Worm (Caenorhabditis elegans) whole organism, midembryonic: ENCODE measurements around the gene dpy-2.
A peak's percentile ranks its signal among the peaks of the same experiment; 100 is the strongest.

Source experiments
- T22C8.4 ChIP-seq: fragments of 200-800 bp; sonication (Bioruptor generic); IDR thresholded peaks from 2 replicates; pipeline ENCODE4 v1.3.6; 2022; ENCODE audit warnings: missing genetic modification characterization, missing compliant biosample characterization
- cog-1 ChIP-seq: sonication (generic microtip); optimal IDR thresholded peaks from 2 replicates; lab custom pipeline; 2016; ENCODE audit warnings: missing genetic modification characterization, missing compliant biosample characterization
- flt-1 ChIP-seq: fragments of 200-800 bp; sonication (Bioruptor generic); IDR thresholded peaks from 2 replicates; pipeline ENCODE4 v1.3.6; 2022; ENCODE audit warnings: missing genetic modification characterization, missing compliant biosample characterization
- klf-2 ChIP-seq: fragments of 200-800 bp; sonication (Bioruptor generic); conservative IDR thresholded peaks from 2 replicates; pipeline ENCODE4 v1.3.6; 2022; ENCODE audit warnings: missing genetic modification reagents, missing genetic modification characterization, missing compliant biosample characterization
- med-1 ChIP-seq: sonication (generic microtip); optimal IDR thresholded peaks from 2 replicates; lab custom pipeline; 2017; ENCODE audit warnings: missing genetic modification characterization, mild to moderate bottlenecking, missing compliant biosample characterization, antibody characterized with exemption, missing genetic modification reagents; ENCODE audit not compliant: insufficient read depth
- ref-1 ChIP-seq: fragments of 200-800 bp; sonication (Bioruptor generic); conservative IDR thresholded peaks from 2 replicates; pipeline ENCODE4 v1.3.6; 2022; ENCODE audit warnings: missing genetic modification reagents, missing genetic modification characterization, missing compliant biosample characterization
- tab-1 ChIP-seq: fragments of 200-800 bp; sonication (Bioruptor generic); IDR thresholded peaks from 2 replicates; pipeline ENCODE4 v1.3.6; 2022; ENCODE audit warnings: missing genetic modification characterization, missing compliant biosample characterization
- ztf-23 ChIP-seq: fragments of 200-800 bp; sonication (Bioruptor generic); IDR thresholded peaks from 2 replicates; pipeline ENCODE4 v1.3.6; 2022; ENCODE audit warnings: missing genetic modification reagents, missing genetic modification characterization, missing compliant biosample characterization
- ztf-29 ChIP-seq: fragments of 200-800 bp; sonication (Bioruptor generic); IDR thresholded peaks from 2 replicates; pipeline ENCODE4 v1.3.6; 2022; ENCODE audit warnings: missing genetic modification reagents, missing genetic modification characterization, missing compliant biosample characterization

The dpy-2 gene

DNA sequence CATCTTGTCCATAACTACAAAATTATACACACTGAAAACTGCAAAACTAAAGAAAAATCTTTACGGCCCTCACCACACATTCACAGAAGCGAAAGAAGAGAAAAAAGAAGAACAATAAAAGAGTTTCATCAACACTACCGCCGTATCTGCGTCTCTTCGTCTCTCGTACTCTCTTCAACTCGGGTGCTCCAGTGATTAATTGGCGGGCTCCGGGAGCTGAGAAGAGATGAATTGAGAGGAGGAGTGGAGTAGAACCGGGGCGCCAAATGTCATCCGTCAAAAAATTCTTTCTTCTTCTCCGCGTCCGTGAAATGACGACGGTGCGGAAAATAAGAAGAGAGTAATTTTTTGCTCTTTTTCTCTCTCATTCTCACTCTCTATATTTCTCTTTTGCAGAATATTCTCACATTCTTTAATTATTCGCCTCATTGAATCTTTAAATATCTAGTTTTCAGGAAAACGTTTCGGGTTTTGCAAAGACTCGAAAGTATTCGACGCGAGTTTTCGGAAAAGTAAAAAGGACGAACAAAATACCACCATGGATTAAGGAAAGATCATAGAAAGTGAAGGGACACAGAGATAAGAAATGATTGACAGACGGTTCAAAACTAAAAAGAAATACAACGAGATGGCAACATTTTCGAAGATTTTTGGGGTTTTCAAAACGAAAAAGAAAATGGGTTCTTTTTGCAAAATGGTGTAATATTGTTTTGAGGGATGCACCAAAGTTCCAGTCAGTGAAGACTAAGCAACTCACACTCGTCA, 6.4 kb upstream of the dpy-2 start:
- no peak for TF ChIP-seq ztf-29
- no peak for TF ChIP-seq T22C8.4 (GFP tag; lab: Robert Waterston, UW)
- no peak for TF ChIP-seq flt-1
- TF ChIP-seq tab-1 (GFP tag; lab: Robert Waterston, UW), result no peak
- no peak for TF ChIP-seq ref-1
- no peak for TF ChIP-seq med-1 (GFP tag; lab: Kevin White, UChicago)
- no peak for TF ChIP-seq ztf-23
- no peak for TF ChIP-seq cog-1 (tag; lab: Kevin White, UChicago)
- TF ChIP-seq klf-2 (GFP tag; lab: Robert Waterston, UW), result no peak

DNA sequence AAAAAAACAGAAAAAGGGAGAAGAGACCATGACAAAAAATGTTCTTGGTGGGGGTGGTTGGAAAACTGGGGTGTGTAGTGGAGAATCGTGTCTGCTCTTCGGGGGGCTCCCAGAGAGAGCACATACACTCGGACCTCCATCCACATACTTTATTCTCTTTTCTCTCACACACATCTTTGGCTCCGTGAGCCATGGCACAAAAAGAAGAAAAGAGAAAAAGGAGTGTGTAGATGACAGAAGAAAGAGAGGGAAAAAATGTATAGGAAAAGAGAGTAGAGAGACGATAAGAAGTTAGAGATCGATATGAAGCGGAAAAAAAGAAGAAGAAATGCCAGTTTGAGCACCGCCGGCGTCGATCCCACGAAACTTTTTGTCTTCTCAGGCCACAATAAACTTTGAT, 5.1 kb upstream of the dpy-2 start:
- TF ChIP-seq tab-1 (GFP tag; lab: Robert Waterston, UW) (no peak), klf-2 (GFP tag; lab: Robert Waterston, UW) (no peak), ztf-23 (no peak), ztf-29 (no peak), med-1 (GFP tag; lab: Kevin White, UChicago) (no peak)

ce11 chrII:6709680-6710079, 4.4 kb upstream of the dpy-2 start:
- TF ChIP-seq ztf-23 (no peak), T22C8.4 (GFP tag; lab: Robert Waterston, UW) (no peak), ref-1 (no peak), klf-2 (GFP tag; lab: Robert Waterston, UW) (no peak), flt-1 (no peak), med-1 (GFP tag; lab: Kevin White, UChicago) (no peak)

DNA sequence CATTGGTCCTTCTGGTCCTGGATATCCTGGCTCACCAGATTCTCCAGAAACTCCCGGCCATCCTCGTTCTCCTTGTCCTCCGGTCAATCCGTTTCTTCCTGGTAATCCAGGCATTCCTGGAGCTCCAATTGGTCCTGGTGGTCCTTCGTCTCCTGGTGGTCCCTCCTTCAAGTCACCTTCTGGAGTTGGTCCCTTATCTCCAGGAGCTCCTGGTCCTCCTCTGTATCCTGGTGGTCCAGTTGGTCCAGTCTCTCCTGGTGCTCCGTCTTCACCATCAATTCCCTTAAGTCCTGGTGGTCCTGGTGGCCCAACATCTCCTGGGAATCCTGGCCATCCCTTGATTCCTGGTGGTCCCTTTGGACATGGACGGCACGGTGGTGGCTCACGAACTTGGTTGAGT, 3.5 kb upstream of the dpy-2 start:
- no peak for TF ChIP-seq flt-1
- no peak for TF ChIP-seq ref-1
- TF ChIP-seq T22C8.4 (GFP tag; lab: Robert Waterston, UW), result no peak
- TF ChIP-seq ztf-29, result no peak

DNA sequence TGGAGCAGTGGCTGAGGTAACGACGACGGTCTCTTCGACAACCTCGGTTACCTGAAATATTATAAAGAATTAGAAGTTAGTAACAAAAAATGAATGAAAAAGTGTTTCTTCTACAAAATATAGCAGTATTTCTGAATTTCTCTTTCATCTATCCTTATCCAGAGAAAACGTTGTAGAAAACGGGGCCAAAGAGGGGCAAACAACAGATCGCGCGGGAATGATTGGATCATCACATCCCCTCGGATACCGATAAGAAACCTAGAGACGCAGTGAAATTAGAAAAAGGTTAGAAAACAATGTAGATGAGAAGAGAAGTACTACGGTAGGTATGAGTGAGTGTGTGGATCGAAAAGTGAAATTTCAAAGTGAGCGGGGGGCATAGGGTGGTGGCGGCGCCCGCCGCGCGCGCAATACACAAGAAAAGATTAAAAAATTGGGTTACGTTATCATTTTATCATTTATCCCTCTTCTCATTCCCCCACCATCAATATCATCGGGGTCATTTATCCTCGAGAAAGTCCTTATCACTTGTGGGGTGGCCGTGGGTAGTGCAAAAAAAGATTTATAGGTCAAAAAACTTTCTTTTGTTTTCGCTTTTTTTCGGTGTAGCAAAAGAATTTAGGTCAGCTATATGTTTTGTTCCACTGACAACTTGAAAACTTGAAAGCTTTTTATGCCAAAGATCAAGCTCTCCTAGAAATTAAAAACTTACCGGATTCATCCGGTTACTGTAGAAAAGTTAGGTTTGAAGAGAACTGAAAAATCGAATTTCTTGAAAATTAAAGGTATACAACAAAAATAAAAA, 1.7 kb upstream of the dpy-2 start, which contains the start of the genes dpy-10 and T14B4.19:
dpy-10 (minus strand) TSS at position 51 of the 805 bp plus-strand sequence.
T14B4.19 (minus strand) TSS at position 755 of the 805 bp plus-strand sequence.
- TF ChIP-seq flt-1, result no peak
- TF ChIP-seq ref-1, result no peak
- no peak for TF ChIP-seq tab-1 (GFP tag; lab: Robert Waterston, UW)
- TF ChIP-seq klf-2 (GFP tag; lab: Robert Waterston, UW), result no peak
- TF ChIP-seq ztf-29, result no peak
- TF ChIP-seq cog-1 (tag; lab: Kevin White, UChicago), result no peak
- TF ChIP-seq med-1 (GFP tag; lab: Kevin White, UChicago), result no peak
- no peak for TF ChIP-seq ztf-23
- no peak for TF ChIP-seq T22C8.4 (GFP tag; lab: Robert Waterston, UW)

DNA sequence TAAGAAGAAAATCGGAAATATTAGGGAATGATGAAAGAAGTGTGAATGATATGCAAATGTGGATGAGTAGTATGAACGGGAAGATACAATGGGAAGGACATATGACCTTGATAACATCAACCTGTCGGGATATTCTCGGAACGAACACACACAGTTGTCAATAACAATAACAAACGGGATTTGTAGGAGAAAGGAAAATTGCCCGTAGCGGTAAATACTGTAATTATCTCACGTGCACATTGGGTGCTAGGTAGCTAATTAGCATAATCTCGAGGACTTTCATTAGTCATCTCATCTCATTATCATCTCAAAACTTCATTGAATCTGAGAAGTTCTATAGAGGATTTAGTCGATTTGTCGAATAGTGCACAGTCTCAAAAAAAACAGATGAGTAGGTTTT, 1.1 kb upstream of the dpy-2 start:
- TF ChIP-seq tab-1 (GFP tag; lab: Robert Waterston, UW), result no peak
- no peak for TF ChIP-seq T22C8.4 (GFP tag; lab: Robert Waterston, UW)
- no peak for TF ChIP-seq ref-1
- TF ChIP-seq med-1 (GFP tag; lab: Kevin White, UChicago), result no peak
- no peak for TF ChIP-seq flt-1
- TF ChIP-seq klf-2 (GFP tag; lab: Robert Waterston, UW), result no peak
- no peak for TF ChIP-seq ztf-23
- TF ChIP-seq ztf-29, result no peak
- TF ChIP-seq cog-1 (tag; lab: Kevin White, UChicago), result no peak

DNA sequence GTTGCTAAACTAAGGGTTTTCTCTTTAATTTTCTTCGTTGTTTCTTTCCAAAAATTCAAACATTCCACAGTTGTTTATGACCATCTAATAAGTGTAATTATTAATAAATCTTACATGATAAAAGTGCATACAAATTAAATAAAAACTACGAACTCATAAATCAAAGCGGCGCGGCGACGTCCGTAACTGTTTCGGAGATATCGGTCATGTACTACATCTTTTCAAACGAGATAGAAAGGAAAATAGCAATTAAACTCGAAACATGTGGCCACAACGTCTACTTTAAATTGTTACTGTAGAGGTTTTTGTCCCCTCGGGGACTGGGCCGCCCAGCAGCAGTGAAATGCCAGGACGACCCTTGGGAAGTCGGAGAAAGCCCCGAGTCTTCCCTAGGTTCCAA, 1.8 kb downstream of the dpy-2 start:
- TF ChIP-seq klf-2 (GFP tag; lab: Robert Waterston, UW) (no peak), cog-1 (tag; lab: Kevin White, UChicago) (no peak), med-1 (GFP tag; lab: Kevin White, UChicago) (no peak), flt-1 (no peak)

ce11 chrII:6716638-6717037, 2.5 kb downstream of the dpy-2 start, which contains the start of the genes T14B4.5 and T14B4.20:
T14B4.5 (plus strand) TSS chrII:6716863.
T14B4.20 (plus strand) TSS chrII:6716901.
- no peak for TF ChIP-seq ztf-29

DNA sequence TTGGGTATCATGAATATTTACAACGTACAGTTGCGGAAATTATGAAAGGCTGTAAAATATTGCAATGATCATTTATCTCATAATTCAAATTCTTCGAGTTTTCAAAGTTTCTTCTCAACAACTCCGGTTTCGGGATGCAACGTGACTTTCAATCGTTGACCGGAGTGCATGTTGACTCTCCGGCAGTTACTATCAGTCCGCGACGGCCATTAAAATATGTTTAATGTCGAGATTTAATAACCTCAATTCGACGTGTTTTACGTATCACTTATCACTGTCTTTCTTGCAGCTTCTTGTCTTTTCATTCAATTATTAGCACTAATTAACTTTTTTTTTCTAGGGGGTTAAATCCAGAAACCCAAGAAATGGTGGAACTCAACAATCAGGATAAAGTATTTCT, 4.1 kb downstream of the dpy-2 start, which contains the start of gene tsp-10:
tsp-10 (plus strand) TSS at position 366 of the 400 bp plus-strand sequence.
- TF ChIP-seq tab-1 (GFP tag; lab: Robert Waterston, UW) (no peak), ref-1 (no peak)

DNA sequence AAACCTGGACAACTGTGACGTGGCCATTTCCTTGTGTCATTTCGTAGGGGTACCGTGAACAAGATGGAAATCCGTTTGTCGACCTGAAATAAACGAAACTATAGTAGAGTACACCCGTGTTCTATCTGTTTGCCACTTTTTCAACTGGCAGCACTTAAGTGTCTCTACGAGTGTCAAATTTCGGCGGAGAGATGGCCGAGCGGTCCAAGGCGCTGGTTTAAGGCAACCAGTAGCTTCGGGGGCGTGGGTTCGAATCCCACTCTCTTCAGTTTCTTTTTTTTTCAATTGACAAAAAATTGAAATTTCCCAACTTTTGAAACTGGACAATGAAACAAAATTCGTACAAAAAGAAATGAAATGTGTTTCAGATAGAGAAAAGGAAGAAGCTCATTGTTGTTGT, 7.5 kb downstream of the dpy-2 start:
- 0 out of 2 replicates have a peak, but pooled peaks have one; percentile 45 for TF ChIP-seq ztf-29
- no peak for TF ChIP-seq cog-1 (tag; lab: Kevin White, UChicago)
- peak; percentile 9 for TF ChIP-seq med-1 (GFP tag; lab: Kevin White, UChicago)
- TF ChIP-seq klf-2 (GFP tag; lab: Robert Waterston, UW), result no peak
- no peak for TF ChIP-seq T22C8.4 (GFP tag; lab: Robert Waterston, UW)
- TF ChIP-seq ztf-23, result peak; percentile 85
- peak; percentile 65; the same call in 1 of the 2 replicates for TF ChIP-seq flt-1
- no peak for TF ChIP-seq ref-1
- peak; percentile 70; the same call in 1 of the 2 replicates for TF ChIP-seq tab-1 (GFP tag; lab: Robert Waterston, UW)
